Worm (Caenorhabditis elegans) whole organism, young adult: ENCODE measurements around the gene T12A7.6.

Source experiments
- B0035.1 ChIP-seq: sonication (generic microtip); optimal IDR thresholded peaks from 2 replicates; lab custom pipeline; 2016; ENCODE audit warnings: missing genetic modification characterization, mild to moderate bottlenecking, missing compliant biosample characterization, missing genotype, missing genetic modification reagents
- B0261.1 ChIP-seq: sonication (generic microtip); optimal IDR thresholded peaks from 2 replicates; lab custom pipeline; 2016; ENCODE audit warnings: mild to moderate bottlenecking, missing genetic modification characterization, moderate library complexity, missing compliant biosample characterization
- F52B5.7 ChIP-seq: sonication (generic microtip); optimal IDR thresholded peaks from 2 replicates; lab custom pipeline; 2016; ENCODE audit warnings: mild to moderate bottlenecking, missing genetic modification characterization, missing compliant biosample characterization
- F57A8.1 ChIP-seq: fragments of 200-800 bp; sonication (Bioruptor generic); optimal IDR thresholded peaks from 2 replicates; lab custom pipeline; 2018; ENCODE audit warnings: mild to moderate bottlenecking, missing genetic modification characterization, moderate library complexity, missing compliant biosample characterization
- K12H6.12 ChIP-seq: fragments of 200-800 bp; sonication (Bioruptor generic); optimal IDR thresholded peaks from 2 replicates; lab custom pipeline; 2018; ENCODE audit warnings: mild to moderate bottlenecking, missing genetic modification characterization, missing compliant biosample characterization
- T07F8.4 ChIP-seq: sonication (generic microtip); optimal IDR thresholded peaks from 2 replicates; lab custom pipeline; 2016; ENCODE audit warnings: mild to moderate bottlenecking, missing genetic modification characterization, moderate library complexity, missing compliant biosample characterization
- Y53F4B.3 ChIP-seq: fragments of 200-800 bp; sonication (Bioruptor generic); IDR thresholded peaks from 2 replicates; pipeline ENCODE4 v1.3.6; 2022; ENCODE audit warnings: missing genetic modification reagents, missing genetic modification characterization, missing compliant biosample characterization
- Y79H2A.3 ChIP-seq: fragments of 200-800 bp; sonication (Bioruptor generic); conservative IDR thresholded peaks from 2 replicates; pipeline ENCODE4 v1.3.6; 2022; ENCODE audit warnings: missing genetic modification reagents, missing genetic modification characterization, missing compliant biosample characterization
- Y95B8A.8 ChIP-seq: fragments of 200-800 bp; sonication (Bioruptor generic); IDR thresholded peaks from 2 replicates; pipeline ENCODE4 v1.3.6; 2022; ENCODE audit warnings: missing genetic modification reagents, missing genetic modification characterization, missing compliant biosample characterization
- ZK185.1 ChIP-seq: sonication (generic microtip); optimal IDR thresholded peaks from 2 replicates; lab custom pipeline; 2016; ENCODE audit warnings: mild to moderate bottlenecking, missing genetic modification characterization, missing compliant biosample characterization; ENCODE audit not compliant: poor library complexity, severe bottlenecking
- akir-1 ChIP-seq: fragments of 200-800 bp; sonication (Bioruptor generic); optimal IDR thresholded peaks from 2 replicates; lab custom pipeline; 2018; ENCODE audit warnings: mild to moderate bottlenecking, missing genetic modification characterization, moderate library complexity, missing compliant biosample characterization
- atf-7 ChIP-seq: sonication (generic microtip); optimal IDR thresholded peaks from 2 replicates; lab custom pipeline; 2017; ENCODE audit warnings: mild to moderate bottlenecking, missing genetic modification characterization, missing compliant biosample characterization
- athp-1 ChIP-seq: sonication (generic microtip); optimal IDR thresholded peaks from 2 replicates; lab custom pipeline; 2017; ENCODE audit warnings: mild to moderate bottlenecking, missing genetic modification characterization, missing compliant biosample characterization
- attf-6 ChIP-seq: fragments of 200-800 bp; sonication (Bioruptor generic); IDR thresholded peaks from 2 replicates; pipeline ENCODE4 v1.3.6; 2022; ENCODE audit warnings: missing genetic modification reagents, missing genetic modification characterization, missing compliant biosample characterization
- ceh-27 ChIP-seq: fragments of 200-800 bp; sonication (Bioruptor generic); optimal IDR thresholded peaks from 2 replicates; lab custom pipeline; 2018; ENCODE audit warnings: mild to moderate bottlenecking, missing genetic modification characterization, moderate library complexity, missing compliant biosample characterization
- chd-7 ChIP-seq: sonication (generic microtip); optimal IDR thresholded peaks from 2 replicates; lab custom pipeline; 2016; ENCODE audit warnings: mild to moderate bottlenecking, missing genetic modification characterization, moderate library complexity, missing compliant biosample characterization
- dox-1 ChIP-seq: fragments of 200-800 bp; sonication (Bioruptor generic); IDR thresholded peaks from 2 replicates; pipeline ENCODE4 v1.3.6; 2022; ENCODE audit warnings: missing genetic modification reagents, missing genetic modification characterization, missing compliant biosample characterization
- dpff-1 ChIP-seq: sonication (generic microtip); optimal IDR thresholded peaks from 2 replicates; lab custom pipeline; 2017; ENCODE audit warnings: mild to moderate bottlenecking, missing genetic modification characterization, missing compliant biosample characterization
- egl-18 ChIP-seq: fragments of 200-800 bp; sonication (Bioruptor generic); IDR thresholded peaks from 2 replicates; pipeline ENCODE4 v1.3.6; 2022; ENCODE audit warnings: missing genetic modification reagents, missing genetic modification characterization, missing compliant biosample characterization
- ekl-4 ChIP-seq: fragments of 200-800 bp; sonication (Bioruptor generic); IDR thresholded peaks from 2 replicates; pipeline ENCODE4 v1.3.6; 2022; ENCODE audit warnings: missing genetic modification reagents, missing genetic modification characterization, missing compliant biosample characterization
- gei-17 ChIP-seq: fragments of 200-800 bp; sonication (Bioruptor generic); optimal IDR thresholded peaks from 2 replicates; lab custom pipeline; 2018; ENCODE audit warnings: mild to moderate bottlenecking, missing genetic modification characterization, missing compliant biosample characterization
- him-1 ChIP-seq: sonication (generic microtip); optimal IDR thresholded peaks from 2 replicates; lab custom pipeline; 2016; ENCODE audit warnings: missing genotype, missing genetic modification reagents, missing genetic modification characterization, missing compliant biosample characterization
- hsf-1 ChIP-seq: fragments of 200-800 bp; sonication (Bioruptor generic); IDR thresholded peaks from 2 replicates; pipeline ENCODE4 v1.3.6; 2022; ENCODE audit warnings: missing genetic modification reagents, missing genetic modification characterization, missing compliant biosample characterization
- lin-35 ChIP-seq, 3 experiments: fragments of 150-350 bp in 2 of 3; sonication (generic microtip) in 1 of 3; optimal IDR thresholded peaks; 2 replicates each; lab custom pipeline; 2014 to 2018; ENCODE audit warnings: missing biosample characterization in 3 of 3, missing genetic modification characterization in 3 of 3, missing genetic modification reagents in 3 of 3
- mcd-1 ChIP-seq: fragments of 200-800 bp; sonication (Bioruptor generic); IDR thresholded peaks from 2 replicates; pipeline ENCODE4 v1.3.6; 2022; ENCODE audit warnings: missing genetic modification reagents, missing genetic modification characterization, missing compliant biosample characterization
- nhr-179 ChIP-seq: sonication (generic microtip); optimal IDR thresholded peaks from 2 replicates; lab custom pipeline; 2016; ENCODE audit warnings: mild to moderate bottlenecking, missing genetic modification characterization, missing compliant biosample characterization
- nhr-27 ChIP-seq: fragments of 200-800 bp; sonication (Bioruptor generic); optimal IDR thresholded peaks from 2 replicates; lab custom pipeline; 2018; ENCODE audit warnings: mild to moderate bottlenecking, missing genetic modification characterization, moderate library complexity, missing compliant biosample characterization
- nhr-80 ChIP-seq: sonication (generic microtip); optimal IDR thresholded peaks from 2 replicates; lab custom pipeline; 2016; ENCODE audit warnings: missing genetic modification characterization, missing compliant biosample characterization
- nhr-90 ChIP-seq: sonication (generic microtip); optimal IDR thresholded peaks from 2 replicates; lab custom pipeline; 2016; ENCODE audit warnings: missing genotype, mild to moderate bottlenecking, missing genetic modification characterization, missing compliant biosample characterization
- pha-4 ChIP-seq: fragments of 150-350 bp; sonication (generic microtip); optimal IDR thresholded peaks from 2 replicates; lab custom pipeline; 2014; ENCODE audit warnings: missing biosample characterization, missing genetic modification reagents, missing genetic modification characterization
- rpc-1 ChIP-seq, 2 experiments: fragments of 150-350 bp in 1 of 2; sonication (generic microtip) in 1 of 2; optimal IDR thresholded peaks; 2 replicates each; lab custom pipeline; 2014 to 2018; ENCODE audit warnings: missing biosample characterization in 1 of 2, missing genetic modification characterization in 1 of 2, missing genetic modification reagents in 1 of 2, missing genotype in 1 of 2
- sea-2 ChIP-seq: fragments of 200-800 bp; sonication (Bioruptor generic); IDR thresholded peaks from 2 replicates; pipeline ENCODE4 v1.3.6; 2022; ENCODE audit warnings: missing genetic modification characterization, missing compliant biosample characterization
- snpc-3.4 ChIP-seq: sonication (generic microtip); optimal IDR thresholded peaks from 2 replicates; lab custom pipeline; 2017; ENCODE audit warnings: missing genetic modification characterization, mild to moderate bottlenecking, missing compliant biosample characterization, antibody characterized with exemption, moderate library complexity, missing genotype, missing genetic modification reagents
- snpc-4 ChIP-seq, 5 experiments: fragments of 150-350 bp in 1 of 5; sonication (generic microtip) in 4 of 5; optimal IDR thresholded peaks; 2 replicates each; lab custom pipeline; 2014 to 2018; ENCODE audit warnings: missing genetic modification characterization in 5 of 5, missing biosample characterization in 3 of 5, antibody characterized with exemption in 2 of 5, mild to moderate bottlenecking in 2 of 5, missing compliant biosample characterization in 2 of 5, missing genotype in 2 of 5, moderate library complexity in 2 of 5, missing genetic modification reagents in 1 of 5
- zfh-2 ChIP-seq: fragments of 200-800 bp; sonication (Bioruptor generic); conservative IDR thresholded peaks from 2 replicates; pipeline ENCODE4 v1.3.6; 2022; ENCODE audit warnings: missing genetic modification reagents, missing genetic modification characterization, missing compliant biosample characterization
- zim-3 ChIP-seq: sonication (generic microtip); optimal IDR thresholded peaks from 2 replicates; lab custom pipeline; 2017; ENCODE audit warnings: mild to moderate bottlenecking, missing genetic modification characterization, moderate library complexity, missing compliant biosample characterization
- ztf-22 ChIP-seq: fragments of 200-800 bp; sonication (Bioruptor generic); optimal IDR thresholded peaks from 2 replicates; lab custom pipeline; 2018; ENCODE audit warnings: mild to moderate bottlenecking, missing genetic modification characterization, moderate library complexity, missing compliant biosample characterization
- ztf-26 ChIP-seq: sonication (generic microtip); optimal IDR thresholded peaks from 2 replicates; lab custom pipeline; 2017; ENCODE audit warnings: missing genetic modification characterization, missing compliant biosample characterization

The T12A7.6 gene

ce11 chrIV:11782846-11783245 lies 33.8 kb downstream of the T12A7.6 start:
- no peak for TF ChIP-seq K12H6.12
- no peak for TF ChIP-seq attf-6 (GFP tag; lab: Robert Waterston, UW)
- TF ChIP-seq ZK185.1 = no peak
- no peak for TF ChIP-seq hsf-1 (GFP tag; lab: Robert Waterston, UW)
- TF ChIP-seq dox-1 (GFP tag; lab: Robert Waterston, UW) = no peak
- no peak for TF ChIP-seq zim-3 (tag; lab: Kevin White, UChicago)
- TF ChIP-seq ztf-26 (tag; lab: Kevin White, UChicago) = no peak
- no peak for TF ChIP-seq akir-1 (GFP tag; lab: Kevin White, UChicago)
- TF ChIP-seq nhr-179 = no peak
- TF ChIP-seq, all 124 proteins: peak for 0

DNA sequence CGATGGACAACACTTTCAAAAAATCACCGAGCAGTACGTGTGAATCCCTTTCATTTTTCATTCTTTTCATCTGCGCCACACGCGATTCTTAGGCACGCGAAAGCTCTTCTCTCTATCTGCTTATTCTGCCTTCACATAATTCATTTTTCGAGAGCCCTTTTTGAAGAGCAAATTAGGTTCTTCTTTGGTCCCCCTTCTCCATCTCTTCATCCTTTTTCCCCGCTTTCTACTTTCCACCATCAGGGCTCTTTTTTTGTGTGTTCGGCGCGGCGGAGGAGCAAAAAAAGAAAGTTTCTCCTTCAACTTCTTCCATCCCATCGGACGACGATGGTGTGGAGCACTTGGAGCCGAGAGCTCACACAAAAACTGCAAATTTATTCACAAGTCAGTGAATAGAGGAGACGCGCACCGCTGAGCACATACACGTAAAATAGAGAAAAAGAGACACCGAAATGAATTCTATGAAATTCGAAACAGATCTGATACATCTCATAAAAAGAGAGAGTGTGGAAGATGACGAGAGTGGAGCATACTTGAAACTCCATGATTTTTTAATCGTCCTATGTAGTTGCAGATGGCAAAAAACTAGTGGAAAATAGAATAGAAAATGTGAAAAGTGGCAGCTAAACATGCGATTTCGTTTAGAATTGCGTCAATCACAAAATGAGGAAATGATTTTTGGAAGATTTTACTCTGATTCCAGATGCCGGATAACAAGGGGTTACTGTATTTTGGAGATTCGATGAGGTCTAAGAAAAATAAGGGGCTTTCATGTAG lies 36.2 kb downstream of the T12A7.6 start:
- TF ChIP-seq ceh-27 (GFP tag; lab: Kevin White, UChicago) (peak; percentile 5), lin-35 (GFP tag; optimal IDR thresholded peaks at IDR 0.05; lab: Kevin White, UChicago) (no peak)

- TF ChIP-seq zim-3 (tag; lab: Kevin White, UChicago) (no peak), sea-2 (GFP tag; lab: Robert Waterston, UW) (no peak), mcd-1 (GFP tag; lab: Robert Waterston, UW) (no peak), snpc-4 (GFP tag; optimal IDR thresholded peaks at IDR 0.05; lab: Kevin White, UChicago) (no peak), snpc-4 (tag; optimal IDR thresholded peaks at IDR 0.05; lab: Kevin White, UChicago) (no peak), him-1 (no peak), pha-4 (tag; lab: Kevin White, UChicago) (no peak), gei-17 (no peak), zfh-2 (GFP tag; lab: Robert Waterston, UW) (no peak), atf-7 (tag; lab: Kevin White, UChicago) (no peak), snpc-3.4 (tag; lab: Kevin White, UChicago) (no peak), nhr-27 (no peak), nhr-80 (tag; lab: Kevin White, UChicago) (no peak), K12H6.12 (no peak), nhr-90 (no peak), chd-7 (no peak), F52B5.7 (tag; lab: Kevin White, UChicago) (no peak)
These were observed 38.8 kb downstream of the T12A7.6 start for ce11 chrIV:11787793-11788192.

DNA sequence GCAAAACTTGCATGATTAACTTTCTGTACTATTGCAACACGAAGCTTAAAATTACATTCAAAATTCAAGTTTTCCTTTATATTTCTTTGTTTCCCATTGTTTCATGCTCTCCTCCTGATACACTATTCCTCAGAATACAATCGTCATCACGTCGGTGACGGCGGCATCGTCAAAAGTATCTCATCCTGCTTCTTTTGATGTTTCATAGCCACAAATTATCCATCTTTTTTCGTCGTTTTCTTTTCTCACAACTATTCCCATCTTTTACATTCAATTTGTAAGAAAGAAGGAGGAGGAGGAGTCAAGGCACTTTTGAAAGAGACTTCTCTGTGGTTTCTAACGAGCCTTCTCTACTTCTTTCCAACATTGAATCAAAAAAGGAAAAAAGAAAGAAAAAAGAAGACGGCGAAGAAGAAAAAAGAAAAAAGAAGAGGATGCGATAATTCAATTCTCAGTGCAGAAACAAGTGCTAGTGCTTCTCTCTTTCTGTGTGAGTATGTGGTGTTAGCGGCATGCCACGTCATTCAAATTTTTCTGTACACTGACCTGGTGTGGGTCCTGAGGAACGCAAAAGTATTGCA lies 39.5 kb downstream of the T12A7.6 start:
- TF ChIP-seq B0261.1 (tag; lab: Kevin White, UChicago) (no peak), nhr-80 (tag; lab: Kevin White, UChicago) (no peak), T07F8.4 (tag; lab: Kevin White, UChicago) (no peak), Y95B8A.8 (GFP tag; lab: Robert Waterston, UW) (no peak), rpc-1 (optimal IDR thresholded peaks at IDR 0.05; lab: Kevin White, UChicago) (no peak), rpc-1 (tag; optimal IDR thresholded peaks at IDR 0.05; lab: Kevin White, UChicago) (no peak), dpff-1 (tag; lab: Kevin White, UChicago) (no peak), ztf-22 (GFP tag; lab: Kevin White, UChicago) (no peak), Y53F4B.3 (GFP tag; lab: Robert Waterston, UW) (no peak), B0035.1 (no peak), ekl-4 (GFP tag; lab: Robert Waterston, UW) (no peak), Y79H2A.3 (GFP tag; lab: Robert Waterston, UW) (no peak), F57A8.1 (GFP tag; lab: Kevin White, UChicago) (no peak), dox-1 (GFP tag; lab: Robert Waterston, UW) (no peak), athp-1 (tag; lab: Kevin White, UChicago) (no peak), egl-18 (GFP tag; lab: Robert Waterston, UW) (no peak), zfh-2 (GFP tag; lab: Robert Waterston, UW) (no peak)
